Fruit fly (Drosophila melanogaster) whole organism, embryonic: ENCODE data around the gene CG43800.
A peak's percentile ranks its signal among the peaks of the same experiment; 100 is the strongest.

ENCODE experiments used
- Ada2b ChIP-seq: fragments of 200-800 bp; sonication (Bioruptor generic); IDR thresholded peaks from 2 replicates; pipeline ENCODE4 v1.3.6; 2022; ENCODE audit warnings: missing biosample characterization, missing genetic modification characterization
- Aef1 ChIP-seq: fragments of 200-800 bp; sonication (Bioruptor generic); IDR thresholded peaks from 3 replicates; pipeline ENCODE4 v1.3.6; 2022; ENCODE audit warnings: missing biosample characterization, missing genetic modification characterization
- CG10209 ChIP-seq: fragments of 200-800 bp; sonication (Bioruptor generic); optimal IDR thresholded peaks from 3 replicates; lab custom pipeline; 2017; ENCODE audit warnings: missing biosample characterization, mild to moderate bottlenecking, missing genetic modification characterization, missing genetic modification reagents
- CG10267 ChIP-seq: fragments of 200-800 bp; sonication (Bioruptor generic); optimal IDR thresholded peaks from 2 replicates; lab custom pipeline; 2018; ENCODE audit warnings: missing biosample characterization, mild to moderate bottlenecking, missing genetic modification characterization, moderate library complexity
- CG10274 ChIP-seq: fragments of 200-800 bp; sonication (Bioruptor generic); optimal IDR thresholded peaks from 3 replicates; lab custom pipeline; 2017; ENCODE audit warnings: missing biosample characterization, mild to moderate bottlenecking, missing genetic modification characterization
- CG11695 ChIP-seq: fragments of 200-800 bp; sonication (Bioruptor generic); IDR thresholded peaks from 3 replicates; pipeline ENCODE4 v1.3.6; 2022; ENCODE audit warnings: missing biosample characterization, missing genetic modification characterization
- CG11696 ChIP-seq: fragments of 200-800 bp; sonication (Bioruptor generic); IDR thresholded peaks from 2 replicates; pipeline ENCODE4 v1.3.6; 2022; ENCODE audit warnings: missing biosample characterization, missing genetic modification characterization
- CG12071 ChIP-seq: fragments of 200-800 bp; sonication (Bioruptor generic); optimal IDR thresholded peaks from 3 replicates; lab custom pipeline; 2018; ENCODE audit warnings: missing biosample characterization, mild to moderate bottlenecking, missing genetic modification characterization
- CG13424 ChIP-seq: fragments of 200-800 bp; sonication (Bioruptor generic); optimal IDR thresholded peaks from 2 replicates; lab custom pipeline; 2019; ENCODE audit warnings: missing biosample characterization, mild to moderate bottlenecking, missing genetic modification characterization, moderate library complexity
- CG15269 ChIP-seq: fragments of 200-800 bp; sonication (Bioruptor generic); optimal IDR thresholded peaks from 2 replicates; lab custom pipeline; 2018; ENCODE audit warnings: missing biosample characterization, mild to moderate bottlenecking, missing genetic modification characterization, moderate library complexity
- CG17568 ChIP-seq: fragments of 200-800 bp; sonication (Bioruptor generic); optimal IDR thresholded peaks from 2 replicates; lab custom pipeline; 2018; ENCODE audit warnings: missing biosample characterization, mild to moderate bottlenecking, missing genetic modification characterization, moderate library complexity
- CG17912 ChIP-seq: fragments of 200-800 bp; sonication (Bioruptor generic); optimal IDR thresholded peaks from 2 replicates; lab custom pipeline; 2018; ENCODE audit warnings: missing biosample characterization, mild to moderate bottlenecking, missing genetic modification characterization
- CG18619 ChIP-seq: fragments of 200-800 bp; sonication (Bioruptor generic); optimal IDR thresholded peaks from 3 replicates; lab custom pipeline; 2017; ENCODE audit warnings: missing biosample characterization, mild to moderate bottlenecking, missing genetic modification characterization
- CG2120 ChIP-seq: fragments of 200-800 bp; sonication (Bioruptor generic); optimal IDR thresholded peaks from 3 replicates; lab custom pipeline; 2016; ENCODE audit warnings: missing biosample characterization, missing genetic modification characterization
- CG2875 ChIP-seq: fragments of 200-800 bp; sonication (Bioruptor generic); optimal IDR thresholded peaks from 2 replicates; lab custom pipeline; 2017; ENCODE audit warnings: missing biosample characterization, mild to moderate bottlenecking, missing genetic modification characterization, missing genetic modification reagents
- CG31365 ChIP-seq: fragments of 200-800 bp; sonication (Bioruptor generic); optimal IDR thresholded peaks from 2 replicates; lab custom pipeline; 2018; ENCODE audit warnings: missing biosample characterization, mild to moderate bottlenecking, missing genetic modification characterization
- CG32772 ChIP-seq: fragments of 200-800 bp; sonication (Bioruptor generic); IDR thresholded peaks from 2 replicates; pipeline ENCODE4 v1.3.6; 2022; ENCODE audit warnings: missing biosample characterization, missing genetic modification characterization
- CG3281 ChIP-seq: fragments of 200-800 bp; sonication (Bioruptor generic); optimal IDR thresholded peaks from 3 replicates; lab custom pipeline; 2017; ENCODE audit warnings: missing biosample characterization, mild to moderate bottlenecking, missing genetic modification characterization
- CG34224 ChIP-seq: fragments of 200-800 bp; sonication (Bioruptor generic); IDR thresholded peaks from 3 replicates; pipeline ENCODE4 v1.3.6; 2022; ENCODE audit warnings: missing biosample characterization, missing genetic modification characterization; ENCODE audit not compliant: partially characterized antibody
- CG3726 ChIP-seq: fragments of 200-800 bp; sonication (Bioruptor generic); IDR thresholded peaks from 3 replicates; pipeline ENCODE4, ENCODE4 v1.3.6; 2022; ENCODE audit warnings: missing biosample characterization, missing genetic modification characterization
- CG4617 ChIP-seq: fragments of 200-800 bp; sonication (Bioruptor generic); optimal IDR thresholded peaks from 3 replicates; lab custom pipeline; 2016; ENCODE audit warnings: missing biosample characterization, missing genetic modification characterization, borderline replicate concordance
- CG4707 ChIP-seq: fragments of 200-800 bp; sonication (Bioruptor generic); optimal IDR thresholded peaks from 2 replicates; lab custom pipeline; 2018; ENCODE audit warnings: missing biosample characterization, mild to moderate bottlenecking, missing genetic modification characterization, moderate library complexity
- CG6791 ChIP-seq: fragments of 200-800 bp; sonication (Bioruptor generic); IDR thresholded peaks from 3 replicates; pipeline ENCODE4 v1.3.6; 2022; ENCODE audit warnings: missing biosample characterization, missing genetic modification characterization; ENCODE audit not compliant: partially characterized antibody
- CG6854 ChIP-seq: fragments of 200-800 bp; sonication (Bioruptor generic); optimal IDR thresholded peaks from 3 replicates; lab custom pipeline; 2017; ENCODE audit warnings: missing biosample characterization, mild to moderate bottlenecking, missing genetic modification characterization
- CG9817 ChIP-seq: fragments of 200-800 bp; sonication (Bioruptor generic); optimal IDR thresholded peaks from 2 replicates; lab custom pipeline; 2018; ENCODE audit warnings: missing biosample characterization, mild to moderate bottlenecking, missing genetic modification characterization, moderate library complexity
- D ChIP-seq, 2 experiments: fragments of 200-800 bp in 1 of 2; fragments of >200 bp in 1 of 2; sonication (Bioruptor generic) in 1 of 2; optimal IDR thresholded peaks; 2 replicates in 1 of 2; 3 replicates in 1 of 2; lab custom pipeline; 2017; ENCODE audit warnings: mild to moderate bottlenecking in 1 of 2, missing biosample characterization in 1 of 2, missing genetic modification characterization in 1 of 2, missing genetic modification reagents in 1 of 2
- D19B ChIP-seq: fragments of 200-800 bp; sonication (Bioruptor generic); optimal IDR thresholded peaks from 2 replicates; lab custom pipeline; 2017; ENCODE audit warnings: missing biosample characterization, mild to moderate bottlenecking, missing genetic modification characterization
- Fer2 ChIP-seq: fragments of 200-800 bp; sonication (Bioruptor generic); optimal IDR thresholded peaks from 2 replicates; lab custom pipeline; 2018; ENCODE audit warnings: missing biosample characterization, mild to moderate bottlenecking, missing genetic modification characterization, moderate library complexity
- Hr51 ChIP-seq, 2 experiments: fragments of 200-800 bp; sonication (Bioruptor generic); optimal IDR thresholded peaks; 2 replicates in 1 of 2; 3 replicates in 1 of 2; lab custom pipeline; 2016 to 2018; ENCODE audit warnings: missing biosample characterization in 2 of 2, missing genetic modification characterization in 2 of 2, mild to moderate bottlenecking in 1 of 2, moderate library complexity in 1 of 2
- NC2α ChIP-seq: fragments of 200-800 bp; sonication (Bioruptor generic); optimal IDR thresholded peaks from 2 replicates; lab custom pipeline; 2016; ENCODE audit warnings: missing biosample characterization, missing genetic modification characterization
- Oli ChIP-seq: fragments of 200-800 bp; sonication (Bioruptor generic); optimal IDR thresholded peaks from 2 replicates; lab custom pipeline; 2018; ENCODE audit warnings: missing biosample characterization, mild to moderate bottlenecking, missing genetic modification characterization, moderate library complexity
- Ravus ChIP-seq: fragments of 200-800 bp; sonication (Bioruptor generic); IDR thresholded peaks from 2 replicates; pipeline ENCODE4 v1.3.6; 2022; ENCODE audit warnings: missing biosample characterization, missing genetic modification characterization
- Sry-β ChIP-seq: fragments of 200-800 bp; sonication (Bioruptor generic); optimal IDR thresholded peaks from 2 replicates; lab custom pipeline; 2018; ENCODE audit warnings: missing biosample characterization, mild to moderate bottlenecking, missing genetic modification characterization, moderate library complexity
- br ChIP-seq: fragments of >200 bp; optimal IDR thresholded peaks from 2 replicates; lab custom pipeline; 2017
- chm ChIP-seq: fragments of 200-800 bp; sonication (Bioruptor generic); IDR thresholded peaks from 2 replicates; pipeline ENCODE4 v1.3.6; 2022; ENCODE audit warnings: missing biosample characterization, missing genetic modification characterization
- emc ChIP-seq: fragments of 200-800 bp; sonication (Bioruptor generic); optimal IDR thresholded peaks from 2 replicates; lab custom pipeline; 2016; ENCODE audit warnings: missing biosample characterization, missing genetic modification characterization
- ems ChIP-seq: fragments of 200-800 bp; sonication (Bioruptor generic); optimal IDR thresholded peaks from 3 replicates; lab custom pipeline; 2016; ENCODE audit warnings: missing biosample characterization, missing genetic modification characterization
- gsb ChIP-seq: fragments of 200-800 bp; sonication (Bioruptor generic); IDR thresholded peaks from 2 replicates; pipeline ENCODE4 v1.3.6; 2022; ENCODE audit warnings: missing biosample characterization, missing genetic modification characterization
- ham ChIP-seq: fragments of 200-800 bp; sonication (Bioruptor generic); IDR thresholded peaks from 2 replicates; pipeline ENCODE4 v1.3.6; 2022; ENCODE audit warnings: missing biosample characterization, missing genetic modification characterization
- hbn ChIP-seq: fragments of 200-800 bp; sonication (Bioruptor generic); IDR thresholded peaks from 2 replicates; pipeline ENCODE4 v1.3.6; 2022; ENCODE audit warnings: missing biosample characterization, missing genetic modification characterization; ENCODE audit not compliant: partially characterized antibody
- kni ChIP-seq: fragments of 200-800 bp; sonication (Bioruptor generic); optimal IDR thresholded peaks from 3 replicates; lab custom pipeline; 2017; ENCODE audit warnings: mild to moderate bottlenecking, missing biosample characterization, missing genetic modification reagents, missing genetic modification characterization
- mam ChIP-seq: fragments of 200-800 bp; sonication (Bioruptor generic); optimal IDR thresholded peaks from 3 replicates; lab custom pipeline; 2016; ENCODE audit warnings: missing biosample characterization, missing genetic modification characterization
- pho ChIP-seq: fragments of 200-800 bp; sonication (Bioruptor generic); optimal IDR thresholded peaks from 2 replicates; lab custom pipeline; 2016; ENCODE audit warnings: missing biosample characterization, missing genetic modification characterization
- phol ChIP-seq: fragments of 200-800 bp; sonication (Bioruptor generic); optimal IDR thresholded peaks from 3 replicates; lab custom pipeline; 2018; ENCODE audit warnings: missing biosample characterization, mild to moderate bottlenecking, missing genetic modification characterization, moderate library complexity
- psq ChIP-seq: fragments of 200-800 bp; sonication (Bioruptor generic); optimal IDR thresholded peaks from 2 replicates; lab custom pipeline; 2017; ENCODE audit warnings: missing biosample characterization, missing genetic modification characterization
- rib ChIP-seq: fragments of 200-800 bp; sonication (Bioruptor generic); IDR thresholded peaks from 2 replicates; pipeline ENCODE4 v1.3.6; 2022; ENCODE audit warnings: missing biosample characterization, missing genetic modification characterization
- so ChIP-seq: fragments of 200-800 bp; sonication (Bioruptor generic); IDR thresholded peaks from 3 replicates; pipeline ENCODE4 v1.3.6; 2022; ENCODE audit warnings: missing biosample characterization, missing genetic modification characterization
- stwl ChIP-seq: fragments of 200-800 bp; sonication (Bioruptor generic); optimal IDR thresholded peaks from 3 replicates; lab custom pipeline; 2018; ENCODE audit warnings: missing biosample characterization, mild to moderate bottlenecking, missing genetic modification characterization, moderate library complexity
- tna ChIP-seq: fragments of 200-800 bp; sonication (Bioruptor generic); IDR thresholded peaks from 2 replicates; pipeline ENCODE4 v1.3.6; 2022; ENCODE audit warnings: missing biosample characterization, missing genetic modification characterization; ENCODE audit not compliant: partially characterized antibody
- unpg ChIP-seq: fragments of 200-800 bp; sonication (Bioruptor generic); optimal IDR thresholded peaks from 3 replicates; lab custom pipeline; 2018; ENCODE audit warnings: missing biosample characterization, mild to moderate bottlenecking, missing genetic modification characterization, moderate library complexity

CG43800 gene

dm6 chr2L:7222829-7223272 lies 9.8 kb downstream of the CG43800 start, which contains the start of gene mEFG1 (continued):
- no peak for TF ChIP-seq Ada2b (GFP tag; lab: Robert Waterston, UW)
- no peak for TF ChIP-seq mam (GFP tag; lab: Kevin White, UChicago)
- no peak for TF ChIP-seq emc (GFP tag; lab: Kevin White, UChicago)
- peak; percentile 81 for TF ChIP-seq CG6791 (GFP tag; lab: Robert Waterston, UW)
- peak; percentile 49 for TF ChIP-seq CG10267
- TF ChIP-seq CG4707 (GFP tag; lab: Kevin White, UChicago) = no peak
- peak; percentile 85 for TF ChIP-seq stwl (tag; lab: Kevin White, UChicago)
- no peak for TF ChIP-seq CG9817 (tag; lab: Kevin White, UChicago)
- TF ChIP-seq hbn (GFP tag; lab: Robert Waterston, UW) = peak; percentile 73
- no peak for TF ChIP-seq D (optimal IDR thresholded peaks at IDR 0.05; lab: Kevin White, UChicago)
- TF ChIP-seq D (GFP tag; optimal IDR thresholded peaks at IDR 0.05; lab: Kevin White, UChicago) = no peak
- TF ChIP-seq Fer2 (tag; lab: Kevin White, UChicago) = no peak
- no peak for TF ChIP-seq CG11695
- no peak for TF ChIP-seq CG32772
- TF ChIP-seq CG2120 = peak; percentile 8
- TF ChIP-seq CG10274 = no peak
- TF ChIP-seq kni (GFP tag; lab: Kevin White, UChicago) = no peak
- TF ChIP-seq so (GFP tag; lab: Robert Waterston, UW) = no peak
- TF ChIP-seq CG13424 (tag; lab: Kevin White, UChicago) = no peak
- no peak for TF ChIP-seq CG2875
- TF ChIP-seq gsb (GFP tag; lab: Robert Waterston, UW) = no peak
- TF ChIP-seq Hr51 (GFP tag; optimal IDR thresholded peaks at IDR 0.05; lab: Kevin White, UChicago) = no peak
- no peak for TF ChIP-seq rib (GFP tag; lab: Robert Waterston, UW)
- TF ChIP-seq D19B = no peak
- TF ChIP-seq br (lab: Kevin White, UChicago) = no peak
- TF ChIP-seq Aef1 (GFP tag; lab: Robert Waterston, UW) = no peak
- no peak for TF ChIP-seq CG31365 (tag; lab: Kevin White, UChicago)
- no peak for TF ChIP-seq CG6854
- TF ChIP-seq tna = peak; percentile 82
- peak; percentile 79 for TF ChIP-seq CG34224 (GFP tag; lab: Robert Waterston, UW)
- TF ChIP-seq phol (tag; lab: Kevin White, UChicago) = peak; percentile 19
- TF ChIP-seq unpg = no peak
- no peak for TF ChIP-seq ham (GFP tag; lab: Robert Waterston, UW)
- TF ChIP-seq CG10209 = no peak
- no peak for TF ChIP-seq Ravus (GFP tag; lab: Robert Waterston, UW)
- TF ChIP-seq Sry-β = no peak
- TF ChIP-seq CG11696 (GFP tag; lab: Robert Waterston, UW) = no peak
- no peak for TF ChIP-seq CG17568 (GFP tag; lab: Kevin White, UChicago)
- no peak for TF ChIP-seq CG4617
- no peak for TF ChIP-seq CG12071 (GFP tag; lab: Kevin White, UChicago)
- TF ChIP-seq CG17912 (GFP tag; lab: Kevin White, UChicago) = no peak
- peak; percentile 22 for TF ChIP-seq CG15269 (tag; lab: Kevin White, UChicago)
- TF ChIP-seq NC2α (GFP tag; lab: Kevin White, UChicago) = no peak
- no peak for TF ChIP-seq psq (GFP tag; lab: Kevin White, UChicago)
- TF ChIP-seq CG3726 = no peak
- TF ChIP-seq ems (GFP tag; lab: Kevin White, UChicago) = no peak
- TF ChIP-seq CG3281 (GFP tag; lab: Kevin White, UChicago) = no peak
- TF ChIP-seq chm (GFP tag; lab: Robert Waterston, UW) = no peak
- TF ChIP-seq Oli = no peak
- no peak for TF ChIP-seq CG18619 (GFP tag; lab: Kevin White, UChicago)
- no peak for TF ChIP-seq pho
